Fruit fly (Drosophila melanogaster) whole organism: ENCODE measurements around the gene CG12236.

Experiments used
- CG8478 ChIP-seq: fragments of >200 bp; optimal IDR thresholded peaks from 2 replicates; lab custom pipeline; 2018; ENCODE audit warnings: inconsistent platforms
- EcR ChIP-seq, 2 experiments: fragments of >200 bp; optimal IDR thresholded peaks; 2 replicates each; lab custom pipeline; 2017; ENCODE audit warnings: missing biosample characterization in 2 of 2, missing genetic modification characterization in 2 of 2, missing genetic modification reagents in 2 of 2
- pan ChIP-seq: fragments of >200 bp; optimal IDR thresholded peaks from 2 replicates; lab custom pipeline; 2017
- psq ChIP-seq: fragments of >200 bp; optimal IDR thresholded peaks from 2 replicates; lab custom pipeline; 2017
- usp ChIP-seq: fragments of >200 bp; optimal IDR thresholded peaks from 2 replicates; lab custom pipeline; 2017; ENCODE audit warnings: missing biosample characterization, missing genetic modification characterization, mixed read lengths

- no peak for TF ChIP-seq CG8478 (lab: Kevin White, UChicago)
- TF ChIP-seq psq (lab: Kevin White, UChicago) = no peak
- TF ChIP-seq pan (lab: Kevin White, UChicago) = no peak
- TF ChIP-seq usp (GFP tag; lab: Kevin White, UChicago) = no peak
- TF ChIP-seq EcR (GFP tag; optimal IDR thresholded peaks at IDR 0.05; lab: Kevin White, UChicago) = no peak
These were observed 39.1 kb upstream of the CG12236 start, which contains the start of gene CG15764 for dm6 chrX:5868795-5869194.
